Fruit fly (Drosophila melanogaster) whole organism, embryonic: ENCODE measurements around the gene fzy.

Experiments used
- Ada2b ChIP-seq: fragments of 200-800 bp; sonication (Bioruptor generic); IDR thresholded peaks from 2 replicates; pipeline ENCODE4 v1.3.6; 2022; ENCODE audit warnings: missing biosample characterization, missing genetic modification characterization
- Asciz ChIP-seq: fragments of 200-800 bp; sonication (Bioruptor generic); optimal IDR thresholded peaks from 2 replicates; lab custom pipeline; 2017; ENCODE audit warnings: missing biosample characterization, mild to moderate bottlenecking, missing genetic modification characterization, missing genetic modification reagents
- CG10431 ChIP-seq: fragments of 200-800 bp; sonication (Bioruptor generic); optimal IDR thresholded peaks from 3 replicates; lab custom pipeline; 2018; ENCODE audit warnings: missing biosample characterization, mild to moderate bottlenecking, missing genetic modification characterization
- CG12236 ChIP-seq: fragments of 200-800 bp; sonication (Bioruptor generic); optimal IDR thresholded peaks from 2 replicates; lab custom pipeline; 2016; ENCODE audit warnings: missing biosample characterization, missing genetic modification characterization
- CG1233 ChIP-seq: fragments of 200-800 bp; sonication (Bioruptor generic); optimal IDR thresholded peaks from 4 replicates; lab custom pipeline; 2018; ENCODE audit warnings: missing biosample characterization, mild to moderate bottlenecking, missing genetic modification characterization
- CG12942 ChIP-seq: fragments of 200-800 bp; sonication (Bioruptor generic); optimal IDR thresholded peaks from 3 replicates; lab custom pipeline; 2016; ENCODE audit warnings: missing biosample characterization, missing genetic modification characterization
- CG14014 ChIP-seq: fragments of 200-800 bp; sonication (Bioruptor generic); IDR thresholded peaks from 2 replicates; pipeline ENCODE4 v1.3.6; 2022; ENCODE audit warnings: missing biosample characterization, missing genetic modification characterization
- CG1529 ChIP-seq: fragments of 200-800 bp; sonication (Bioruptor generic); optimal IDR thresholded peaks from 3 replicates; lab custom pipeline; 2018; ENCODE audit warnings: missing biosample characterization, missing genetic modification characterization
- CG15514 ChIP-seq: fragments of 200-800 bp; sonication (Bioruptor generic); optimal IDR thresholded peaks from 3 replicates; lab custom pipeline; 2017; ENCODE audit warnings: missing biosample characterization, missing genetic modification characterization, mild to moderate bottlenecking, moderate library complexity, missing genetic modification reagents
- CG1602 ChIP-seq: fragments of 200-800 bp; sonication (Bioruptor generic); optimal IDR thresholded peaks from 3 replicates; lab custom pipeline; 2016; ENCODE audit warnings: missing biosample characterization, missing genetic modification characterization
- CG16813 ChIP-seq: fragments of 200-800 bp; sonication (Bioruptor generic); IDR thresholded peaks from 3 replicates; pipeline ENCODE4 v1.3.6; 2022; ENCODE audit warnings: missing biosample characterization, missing genetic modification characterization; ENCODE audit not compliant: partially characterized antibody
- CG18619 ChIP-seq: fragments of 200-800 bp; sonication (Bioruptor generic); optimal IDR thresholded peaks from 3 replicates; lab custom pipeline; 2017; ENCODE audit warnings: missing biosample characterization, mild to moderate bottlenecking, missing genetic modification characterization
- CG32772 ChIP-seq: fragments of 200-800 bp; sonication (Bioruptor generic); IDR thresholded peaks from 2 replicates; pipeline ENCODE4 v1.3.6; 2022; ENCODE audit warnings: missing biosample characterization, missing genetic modification characterization
- CG3281 ChIP-seq: fragments of 200-800 bp; sonication (Bioruptor generic); optimal IDR thresholded peaks from 3 replicates; lab custom pipeline; 2017; ENCODE audit warnings: missing biosample characterization, mild to moderate bottlenecking, missing genetic modification characterization
- CG4328 ChIP-seq: fragments of 200-800 bp; sonication (Bioruptor generic); optimal IDR thresholded peaks from 3 replicates; lab custom pipeline; 2017; ENCODE audit warnings: missing biosample characterization, missing genetic modification reagents, missing genetic modification characterization
- CG43689 ChIP-seq: fragments of 200-800 bp; sonication (Bioruptor generic); IDR thresholded peaks from 2 replicates; pipeline ENCODE4 v1.3.6; 2022; ENCODE audit warnings: missing biosample characterization, missing genetic modification characterization
- CG6683 ChIP-seq: fragments of 200-800 bp; sonication (Bioruptor generic); optimal IDR thresholded peaks from 2 replicates; lab custom pipeline; 2017; ENCODE audit warnings: missing biosample characterization, mild to moderate bottlenecking, missing genetic modification characterization, missing genetic modification reagents
- CG6689 ChIP-seq: fragments of 200-800 bp; sonication (Bioruptor generic); IDR thresholded peaks from 2 replicates; pipeline ENCODE4 v1.3.6; 2022; ENCODE audit warnings: missing biosample characterization, missing genetic modification characterization
- CoRest ChIP-seq: fragments of 200-800 bp; sonication (Bioruptor generic); optimal IDR thresholded peaks from 3 replicates; lab custom pipeline; 2018; ENCODE audit warnings: missing biosample characterization, mild to moderate bottlenecking, missing genetic modification characterization, moderate library complexity
- Dbx ChIP-seq: fragments of 200-800 bp; sonication (Bioruptor generic); IDR thresholded peaks from 3 replicates; pipeline ENCODE4 v1.3.6; 2022; ENCODE audit warnings: missing biosample characterization, missing genetic modification characterization
- Deaf1 ChIP-seq: fragments of 200-800 bp; optimal IDR thresholded peaks from 3 replicates; lab custom pipeline; 2019; ENCODE audit warnings: missing biosample characterization, mild to moderate bottlenecking, missing genetic modification characterization, moderate library complexity
- E2f2 ChIP-seq: fragments of 200-800 bp; sonication (Bioruptor generic); IDR thresholded peaks from 2 replicates; pipeline ENCODE4 v1.3.6; 2022; ENCODE audit warnings: missing biosample characterization, missing genetic modification characterization
- HHEX ChIP-seq: fragments of 200-800 bp; sonication (Bioruptor generic); optimal IDR thresholded peaks from 3 replicates; lab custom pipeline; 2017; ENCODE audit warnings: missing biosample characterization, mild to moderate bottlenecking, missing genetic modification characterization, missing genetic modification reagents
- Hand ChIP-seq: fragments of 200-800 bp; sonication (Bioruptor generic); optimal IDR thresholded peaks from 2 replicates; lab custom pipeline; 2017; ENCODE audit warnings: mild to moderate bottlenecking, missing biosample characterization, missing genetic modification reagents, missing genetic modification characterization
- HmgZ ChIP-seq: fragments of 200-800 bp; sonication (Bioruptor generic); optimal IDR thresholded peaks from 2 replicates; lab custom pipeline; 2018; ENCODE audit warnings: missing biosample characterization, mild to moderate bottlenecking, missing genetic modification characterization
- Lpt ChIP-seq: fragments of >200 bp; optimal IDR thresholded peaks from 2 replicates; lab custom pipeline; 2018; ENCODE audit warnings: missing biosample characterization, missing genetic modification characterization
- PHDP ChIP-seq: fragments of 200-800 bp; sonication (Bioruptor generic); optimal IDR thresholded peaks from 3 replicates; lab custom pipeline; 2018; ENCODE audit warnings: missing biosample characterization, mild to moderate bottlenecking, missing genetic modification characterization, moderate library complexity
- Tbp ChIP-seq: fragments of >200 bp; optimal IDR thresholded peaks from 2 replicates; lab custom pipeline; 2018; ENCODE audit warnings: missing biosample characterization, missing genetic modification characterization
- Trl ChIP-seq, 3 experiments: fragments of >200 bp in 2 of 3; fragments of 200-800 bp in 1 of 3; sonication (Bioruptor generic) in 1 of 3; optimal IDR thresholded peaks; 2 replicates in 1 of 3; 3 replicates in 2 of 3; lab custom pipeline; 2016 to 2017; ENCODE audit warnings: missing biosample characterization in 1 of 3, missing genetic modification characterization in 1 of 3
- ab ChIP-seq: fragments of 200-800 bp; sonication (Bioruptor generic); optimal IDR thresholded peaks from 2 replicates; lab custom pipeline; 2016; ENCODE audit warnings: missing biosample characterization, missing genetic modification characterization
- caup ChIP-seq: fragments of 200-800 bp; sonication (Bioruptor generic); optimal IDR thresholded peaks from 3 replicates; lab custom pipeline; 2017; ENCODE audit warnings: missing biosample characterization, mild to moderate bottlenecking, missing genetic modification characterization, moderate library complexity; ENCODE audit not compliant: severe bottlenecking
- ci ChIP-seq: fragments of 200-800 bp; sonication (Bioruptor generic); IDR thresholded peaks from 3 replicates; pipeline ENCODE4 v1.3.6; 2022; ENCODE audit warnings: missing biosample characterization, missing genetic modification characterization
- gce ChIP-seq: fragments of 200-800 bp; sonication (Bioruptor generic); IDR thresholded peaks from 3 replicates; pipeline ENCODE4 v1.3.6; 2022; ENCODE audit warnings: missing biosample characterization, missing genetic modification characterization
- gem ChIP-seq: fragments of 200-800 bp; sonication (Bioruptor generic); optimal IDR thresholded peaks from 2 replicates; lab custom pipeline; 2019; ENCODE audit warnings: missing biosample characterization, mild to moderate bottlenecking, missing genetic modification characterization, moderate library complexity
- grn ChIP-seq: fragments of 200-800 bp; sonication (Bioruptor generic); optimal IDR thresholded peaks from 3 replicates; lab custom pipeline; 2017; ENCODE audit warnings: missing biosample characterization, missing genetic modification characterization
- kah ChIP-seq: fragments of 200-800 bp; sonication (Bioruptor generic); optimal IDR thresholded peaks from 2 replicates; lab custom pipeline; 2018; ENCODE audit warnings: missing biosample characterization, mild to moderate bottlenecking, missing genetic modification characterization
- lab ChIP-seq: fragments of 200-800 bp; sonication (Bioruptor generic); optimal IDR thresholded peaks from 3 replicates; lab custom pipeline; 2017; ENCODE audit warnings: missing biosample characterization, missing genetic modification characterization, mild to moderate bottlenecking, moderate library complexity, missing genetic modification reagents
- lbe ChIP-seq: fragments of 200-800 bp; sonication (Bioruptor generic); optimal IDR thresholded peaks from 2 replicates; lab custom pipeline; 2016; ENCODE audit warnings: missing biosample characterization, mild to moderate bottlenecking, missing genetic modification characterization
- pfk ChIP-seq: fragments of 200-800 bp; sonication (Bioruptor generic); optimal IDR thresholded peaks from 2 replicates; lab custom pipeline; 2018; ENCODE audit warnings: missing biosample characterization, mild to moderate bottlenecking, missing genetic modification characterization, moderate library complexity
- pho ChIP-seq: fragments of 200-800 bp; sonication (Bioruptor generic); optimal IDR thresholded peaks from 2 replicates; lab custom pipeline; 2016; ENCODE audit warnings: missing biosample characterization, missing genetic modification characterization
- pita ChIP-seq: fragments of 200-800 bp; sonication (Bioruptor generic); optimal IDR thresholded peaks from 2 replicates; lab custom pipeline; 2017; ENCODE audit warnings: missing biosample characterization, mild to moderate bottlenecking, missing genetic modification characterization
- repo ChIP-seq: fragments of 200-800 bp; sonication (Bioruptor generic); optimal IDR thresholded peaks from 2 replicates; lab custom pipeline; 2016; ENCODE audit warnings: missing biosample characterization, missing genetic modification characterization
- run ChIP-seq: fragments of 200-800 bp; sonication (Bioruptor generic); optimal IDR thresholded peaks from 3 replicates; lab custom pipeline; 2018; ENCODE audit warnings: missing biosample characterization, mild to moderate bottlenecking, missing genetic modification characterization
- scrt ChIP-seq: fragments of 200-800 bp; sonication (Bioruptor generic); optimal IDR thresholded peaks from 2 replicates; lab custom pipeline; 2018; ENCODE audit warnings: missing biosample characterization, mild to moderate bottlenecking, missing genetic modification characterization, moderate library complexity
- shn ChIP-seq: fragments of 200-800 bp; sonication (Bioruptor generic); optimal IDR thresholded peaks from 3 replicates; lab custom pipeline; 2016; ENCODE audit warnings: missing biosample characterization, missing genetic modification characterization
- sob ChIP-seq: fragments of 200-800 bp; sonication (Bioruptor generic); IDR thresholded peaks from 2 replicates; pipeline ENCODE4 v1.3.6; 2022; ENCODE audit warnings: missing biosample characterization, missing genetic modification characterization
- trh ChIP-seq: fragments of 200-800 bp; sonication (Bioruptor generic); optimal IDR thresholded peaks from 2 replicates; lab custom pipeline; 2016; ENCODE audit warnings: missing biosample characterization, missing genetic modification characterization
- unpg ChIP-seq: fragments of 200-800 bp; sonication (Bioruptor generic); optimal IDR thresholded peaks from 3 replicates; lab custom pipeline; 2018; ENCODE audit warnings: missing biosample characterization, mild to moderate bottlenecking, missing genetic modification characterization, moderate library complexity

Gene fzy

DNA sequence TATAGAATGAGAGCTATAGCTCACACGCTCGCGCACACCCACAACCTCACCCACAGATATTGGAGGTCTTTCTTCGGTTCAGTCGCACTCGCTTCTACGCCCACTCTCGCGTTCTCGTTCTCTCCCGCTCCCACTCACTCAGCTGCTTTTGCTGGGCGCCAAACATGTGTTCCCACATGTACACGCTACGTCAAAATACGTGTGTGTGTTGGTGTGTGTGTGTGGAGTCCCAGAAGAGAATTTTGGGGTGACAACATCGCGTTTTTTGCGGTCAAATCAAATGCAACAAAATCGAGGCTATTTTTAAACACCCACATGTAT lies 39.3 kb upstream of the fzy start (continued):
- TF ChIP-seq Deaf1 (tag; lab: Kevin White, UChicago) = peak; percentile 4
- peak; percentile 65 for TF ChIP-seq run (tag; lab: Kevin White, UChicago)
- TF ChIP-seq CG32772 (GFP tag; lab: Robert Waterston, UW) = no peak
- no peak for TF ChIP-seq CG10431 (GFP tag; lab: Kevin White, UChicago)
- no peak for TF ChIP-seq CG43689 (GFP tag; lab: Robert Waterston, UW)
- TF ChIP-seq repo (GFP tag; lab: Kevin White, UChicago) = no peak
- TF ChIP-seq pita (GFP tag; lab: Kevin White, UChicago) = no peak
- TF ChIP-seq HmgZ (tag; lab: Kevin White, UChicago) = peak; percentile 19

- TF ChIP-seq lab (GFP tag; lab: Kevin White, UChicago) = peak; percentile 80
- 0 out of 3 replicates have a peak, but pooled peaks have one; percentile 48 for TF ChIP-seq gce (GFP tag; lab: Robert Waterston, UW)
- peak; percentile 48 for TF ChIP-seq CG4328 (GFP tag; lab: Kevin White, UChicago)
- peak; percentile 46 for TF ChIP-seq caup (GFP tag; lab: Kevin White, UChicago)
- no peak for TF ChIP-seq Lpt (GFP tag; lab: Kevin White, UChicago)
- TF ChIP-seq sob (GFP tag; lab: Robert Waterston, UW) = 0 out of 2 replicates have a peak, but pooled peaks have one; percentile 33
- peak; percentile 69 for TF ChIP-seq Asciz (GFP tag; lab: Kevin White, UChicago)
- TF ChIP-seq CG16813 = no peak
- peak; percentile 43 for TF ChIP-seq kah
- peak; percentile 25; the same call in 1 of the 2 replicates for TF ChIP-seq E2f2 (GFP tag; lab: Robert Waterston, UW)
- TF ChIP-seq CG6683 (GFP tag; lab: Kevin White, UChicago) = peak; percentile 21
- TF ChIP-seq Dbx (GFP tag; lab: Robert Waterston, UW) = no peak
- TF ChIP-seq CG12942 (GFP tag; lab: Kevin White, UChicago) = no peak
- TF ChIP-seq Trl (optimal IDR thresholded peaks at IDR 0.05; lab: Kevin White, UChicago) = no peak
- no peak for TF ChIP-seq Trl (GFP tag; optimal IDR thresholded peaks at IDR 0.05; lab: Kevin White, UChicago)
- 0 out of 2 replicates have a peak, but pooled peaks have one; percentile 6 for TF ChIP-seq Ada2b (GFP tag; lab: Robert Waterston, UW)
- peak; percentile 22 for TF ChIP-seq gem (tag; lab: Kevin White, UChicago)
- no peak for TF ChIP-seq CG6689
- peak; percentile 23 for TF ChIP-seq grn
- peak; percentile 19 for TF ChIP-seq CG3281 (GFP tag; lab: Kevin White, UChicago)
- TF ChIP-seq HHEX (GFP tag; lab: Kevin White, UChicago) = peak; percentile 60
- peak; percentile 8 for TF ChIP-seq CoRest (tag; lab: Kevin White, UChicago)
- TF ChIP-seq CG1529 (GFP tag; lab: Kevin White, UChicago) = peak; percentile 21
- peak; percentile 52 for TF ChIP-seq PHDP (tag; lab: Kevin White, UChicago)
- TF ChIP-seq CG1233 (GFP tag; lab: Kevin White, UChicago) = peak; percentile 34
- TF ChIP-seq CG18619 = peak; percentile 31
- peak; percentile 80 for TF ChIP-seq lbe (GFP tag; lab: Kevin White, UChicago)
- TF ChIP-seq trh = no peak
- TF ChIP-seq HmgZ (tag; lab: Kevin White, UChicago) = peak; percentile 16
- TF ChIP-seq CG14014 (GFP tag; lab: Robert Waterston, UW) = peak; percentile 46; the same call in 1 of the 2 replicates
- peak; percentile 72; the same call in 2 of the 3 replicates for TF ChIP-seq ci
- TF ChIP-seq pfk (GFP tag; lab: Kevin White, UChicago) = peak; percentile 71
- TF ChIP-seq CG1602 (GFP tag; lab: Kevin White, UChicago) = no peak
- TF ChIP-seq Tbp (GFP tag; lab: Kevin White, UChicago) = no peak
- TF ChIP-seq pho (GFP tag; lab: Kevin White, UChicago) = no peak
- TF ChIP-seq shn (GFP tag; lab: Kevin White, UChicago) = no peak
- peak; percentile 37 for TF ChIP-seq scrt (GFP tag; lab: Kevin White, UChicago)
- TF ChIP-seq CG15514 (GFP tag; lab: Kevin White, UChicago) = peak; percentile 67
- TF ChIP-seq Hand (GFP tag; lab: Kevin White, UChicago) = peak; percentile 29
- TF ChIP-seq CG12236 (GFP tag; lab: Kevin White, UChicago) = no peak
- TF ChIP-seq unpg (GFP tag; lab: Kevin White, UChicago) = peak; percentile 16
- TF ChIP-seq CG43689 (GFP tag; lab: Robert Waterston, UW) = no peak
- peak; percentile 6 for TF ChIP-seq ab (GFP tag; lab: Kevin White, UChicago)
Measured at dm6 chr2L:16272730-16273129, 38.0 kb upstream of the fzy start.
